Fruit fly (Drosophila melanogaster) S2 (cell line): ENCODE results near the gene tut.
A peak's percentile ranks its signal among the peaks of the same experiment; 100 is the strongest.

Experiments used
- CG8478 ChIP-seq: fragments of >200 bp; optimal IDR thresholded peaks from 2 replicates; lab custom pipeline; 2018
- CTCF ChIP-seq, 2 experiments: fragments of >200 bp; optimal IDR thresholded peaks; 2 replicates each; lab custom pipeline; 2018

The tut gene

dm6 chr3L:8187397-8187811 is 23.1 kb downstream of the tut start:
- no peak for TF ChIP-seq CG8478 (lab: Kevin White, UChicago)
- TF ChIP-seq CTCF (optimal IDR thresholded peaks at IDR 0.05; lab: Kevin White, UChicago), result no peak

dm6 chr3L:8186627-8187396 is 23.7 kb downstream of the tut start, which contains the start of the genes ERR and Atg18a:
Gene ERR (minus strand): TSS chr3L:8186671.
Gene Atg18a (plus strand): TSS chr3L:8186857.
- no peak for TF ChIP-seq CG8478 (lab: Kevin White, UChicago)
- TF ChIP-seq CTCF (optimal IDR thresholded peaks at IDR 0.05; lab: Kevin White, UChicago), result peak in 1 of 2 experiments; percentile 14

- TF ChIP-seq CTCF (optimal IDR thresholded peaks at IDR 0.05; lab: Kevin White, UChicago) (no peak), CG8478 (lab: Kevin White, UChicago) (no peak)
These were observed 25.0 kb downstream of the tut start for dm6 chr3L:8185263-8186227.

- TF ChIP-seq CG8478 (lab: Kevin White, UChicago) (no peak), CTCF (optimal IDR thresholded peaks at IDR 0.05; lab: Kevin White, UChicago) (no peak)
These were observed 29.9 kb downstream of the tut start, which contains the start of the genes mthl7 and Uxs for dm6 chr3L:8180464-8181137. Gene mthl7 (minus strand): TSS chr3L:8180514. Gene Uxs (plus strand): TSS chr3L:8180923.

- TF ChIP-seq CTCF (optimal IDR thresholded peaks at IDR 0.05; lab: Kevin White, UChicago) (no peak), CG8478 (lab: Kevin White, UChicago) (no peak)
These were observed 32.6 kb downstream of the tut start, which contains the start of gene Nmt for dm6 chr3L:8177795-8178564. Gene Nmt (minus strand): TSS chr3L:8178429.

- no peak for TF ChIP-seq CG8478 (lab: Kevin White, UChicago)
- TF ChIP-seq CTCF (optimal IDR thresholded peaks at IDR 0.05; lab: Kevin White, UChicago), result no peak
These were observed 34.7 kb downstream of the tut start, which contains the start of gene RecQ4 for dm6 chr3L:8175818-8176217. Gene RecQ4 (minus strand): TSS chr3L:8175978.

dm6 chr3L:8165436-8165835 is 45.1 kb downstream of the tut start, which contains the start of gene CG13675:
Gene CG13675 (minus strand): TSS chr3L:8165518.
- TF ChIP-seq CG8478 (lab: Kevin White, UChicago) (no peak), CTCF (optimal IDR thresholded peaks at IDR 0.05; lab: Kevin White, UChicago) (no peak)

- no peak for TF ChIP-seq CTCF (optimal IDR thresholded peaks at IDR 0.05; lab: Kevin White, UChicago)
- no peak for TF ChIP-seq CG8478 (lab: Kevin White, UChicago)
These were observed 50.7 kb downstream of the tut start, which contains the start of gene CG43886 for dm6 chr3L:8159724-8160422. Gene CG43886 (minus strand): TSS chr3L:8159774.
